Worm (Caenorhabditis elegans) whole organism, young adult: Measurements from ENCODE around the gene grl-25.

Experiments used
- B0019.2 ChIP-seq: fragments of 200-800 bp; sonication (Bioruptor generic); conservative IDR thresholded peaks from 2 replicates; pipeline ENCODE4 v1.3.6; 2022; ENCODE audit warnings: missing genetic modification reagents, missing genetic modification characterization, missing compliant biosample characterization
- unc-62 ChIP-seq: fragments of 150-350 bp; optimal IDR thresholded peaks from 2 replicates; lab custom pipeline; 2014; ENCODE audit warnings: missing biosample characterization, missing genetic modification reagents, missing genetic modification characterization

DNA sequence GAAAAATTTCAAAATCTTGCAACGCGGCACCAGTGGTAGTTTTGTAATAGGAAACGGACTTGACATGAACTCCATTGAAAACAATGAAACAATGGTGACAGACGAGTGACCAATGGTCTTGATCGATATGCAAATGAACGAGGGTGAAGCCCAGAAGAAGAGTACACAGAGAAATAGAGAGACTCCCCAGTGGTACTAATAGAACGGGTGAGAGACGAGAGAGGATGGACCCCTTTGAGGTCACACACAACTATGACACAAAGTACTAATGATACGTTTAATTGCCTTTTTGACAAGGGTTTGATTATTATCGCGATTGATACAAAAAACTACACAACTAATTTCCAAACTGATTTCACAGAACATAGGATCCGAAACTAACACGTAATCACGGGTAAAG, 48.0 kb downstream of the grl-25 start, which contains the start of gene F59B2.8:
- TF ChIP-seq unc-62 (GFP tag; lab: Kevin White, UChicago), result no peak
- no peak for TF ChIP-seq B0019.2 (GFP tag; lab: Robert Waterston, UW)
